Worm (Caenorhabditis elegans) whole organism, L1 larva: ENCODE results near the gene C26B2.8.
"Not testable (repeated sequence)": the region's sequence is repeated elsewhere in the genome, so short reads cannot be mapped to it uniquely, and the experiment has no call there.

Source experiments
- alr-1 ChIP-seq: fragments of 200-800 bp; sonication (Bioruptor generic); optimal IDR thresholded peaks from 2 replicates; lab custom pipeline; 2018; ENCODE audit warnings: borderline replicate concordance, mild to moderate bottlenecking, missing genetic modification characterization, missing compliant biosample characterization
- elt-2 ChIP-seq: sonication (generic microtip); optimal IDR thresholded peaks from 2 replicates; lab custom pipeline; 2016; ENCODE audit warnings: missing genetic modification characterization, mild to moderate bottlenecking, inconsistent platforms, missing compliant biosample characterization, missing genetic modification reagents
- fkh-4 ChIP-seq: sonication (generic microtip); optimal IDR thresholded peaks from 2 replicates; lab custom pipeline; 2016; ENCODE audit warnings: missing compliant biosample characterization, missing genetic modification characterization, borderline replicate concordance
- isw-1 ChIP-seq: fragments of 200-800 bp; sonication (Bioruptor generic); IDR thresholded peaks from 2 replicates; pipeline ENCODE4 v1.3.6; 2022; ENCODE audit warnings: missing genetic modification characterization, missing compliant biosample characterization
- nhr-237 ChIP-seq: fragments of 150-350 bp; optimal IDR thresholded peaks from 2 replicates; lab custom pipeline; 2014; ENCODE audit warnings: missing biosample characterization, missing genetic modification characterization
- nhr-77 ChIP-seq: fragments of 150-350 bp; optimal IDR thresholded peaks from 2 replicates; lab custom pipeline; 2014; ENCODE audit warnings: missing biosample characterization, missing genetic modification characterization
- unc-62 ChIP-seq: fragments of 150-350 bp; optimal IDR thresholded peaks from 2 replicates; lab custom pipeline; 2014; ENCODE audit warnings: missing biosample characterization, missing genetic modification reagents, missing genetic modification characterization
- ztf-11 ChIP-seq, 2 experiments: sonication (generic microtip); optimal IDR thresholded peaks; 2 replicates each; lab custom pipeline; 2016 to 2017; ENCODE audit warnings: missing genetic modification characterization in 2 of 2, missing biosample characterization in 1 of 2, missing compliant biosample characterization in 1 of 2

DNA sequence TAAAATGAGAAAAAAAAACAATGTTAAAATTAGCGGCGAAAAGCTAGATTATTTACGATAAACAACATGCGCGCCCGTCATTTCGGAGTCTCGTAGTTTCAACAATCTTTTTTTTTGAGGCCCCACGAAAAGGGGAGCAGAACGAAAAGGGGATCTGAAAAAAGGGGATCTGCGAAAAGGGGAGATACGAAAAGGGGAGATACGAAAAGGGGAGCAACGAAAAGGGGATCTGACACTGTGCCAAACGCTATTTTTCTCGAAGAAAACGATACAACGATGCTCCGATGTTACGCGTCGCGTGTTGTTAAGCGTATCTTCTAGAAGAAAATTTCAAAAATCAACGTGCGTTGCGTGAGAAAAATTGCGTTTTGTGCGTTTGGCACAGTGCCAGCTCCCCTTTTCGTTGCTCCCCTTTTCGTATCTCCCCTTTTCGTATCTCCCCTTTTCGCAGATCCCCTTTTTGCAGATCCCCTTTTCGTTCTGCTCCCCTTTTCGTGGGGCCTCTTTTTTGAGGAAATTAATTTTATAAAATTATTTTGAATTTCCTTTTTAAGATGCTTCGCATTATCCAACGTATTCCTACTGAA, 1.9 kb downstream of the C26B2.8 start, which contains the start of gene C26B2.7:
- TF ChIP-seq nhr-237; alr-1 (tag; lab: Kevin White, UChicago); unc-62: not testable (repeated sequence)
- TF ChIP-seq nhr-77 (tag; lab: Kevin White, UChicago): peak; percentile 33
- peak; percentile 81 for TF ChIP-seq isw-1
- TF ChIP-seq fkh-4: peak; percentile 48
- TF ChIP-seq elt-2: peak; percentile 5
- peak in 1 of 2 experiments; percentile 94 for TF ChIP-seq ztf-11 (tag; optimal IDR thresholded peaks at IDR 0.05; lab: Kevin White, UChicago)
